Fruit fly (Drosophila melanogaster) whole organism, wandering third instar larva: ENCODE results near the gene Med.

Source experiments
- CG9705 ChIP-seq: fragments of 200-800 bp; sonication (Bioruptor generic); optimal IDR thresholded peaks from 2 replicates; lab custom pipeline; 2018; ENCODE audit warnings: missing biosample characterization, mild to moderate bottlenecking, missing genetic modification characterization
- CrebA ChIP-seq: fragments of 200-800 bp; sonication (Bioruptor generic); optimal IDR thresholded peaks from 2 replicates; lab custom pipeline; 2016; ENCODE audit warnings: missing biosample characterization, mild to moderate bottlenecking, missing genetic modification characterization, borderline replicate concordance
- Dfd ChIP-seq: fragments of >200 bp; optimal IDR thresholded peaks from 2 replicates; lab custom pipeline; 2017; ENCODE audit warnings: missing biosample characterization, missing genetic modification characterization
- Dif ChIP-seq: fragments of 200-275, 200-300 bp; sonication (Bioruptor generic); optimal IDR thresholded peaks from 2 replicates; lab custom pipeline; 2018; ENCODE audit warnings: missing biosample characterization, missing genetic modification characterization; ENCODE audit not compliant: partially characterized antibody
- GATAd ChIP-seq: sonication (Bioruptor generic); optimal IDR thresholded peaks from 2 replicates; lab custom pipeline; 2016; ENCODE audit warnings: missing biosample characterization, missing genetic modification characterization
- HLH106 ChIP-seq: fragments of 200-800 bp; optimal IDR thresholded peaks from 3 replicates; lab custom pipeline; 2019; ENCODE audit warnings: missing biosample characterization, mild to moderate bottlenecking, missing genetic modification characterization, moderate library complexity
- Hnf4 ChIP-seq: fragments of 200-800 bp; sonication (Bioruptor generic); optimal IDR thresholded peaks from 2 replicates; lab custom pipeline; 2016; ENCODE audit warnings: missing biosample characterization, mild to moderate bottlenecking, missing genetic modification characterization
- Hr78 ChIP-seq: fragments of >200 bp; optimal IDR thresholded peaks from 2 replicates; lab custom pipeline; 2017; ENCODE audit warnings: missing biosample characterization, missing genetic modification characterization
- Hr83 ChIP-seq: fragments of 200-300 bp; sonication (Bioruptor generic); optimal IDR thresholded peaks from 2 replicates; lab custom pipeline; 2016; ENCODE audit warnings: missing biosample characterization, mild to moderate bottlenecking, missing genetic modification characterization, moderate library complexity; ENCODE audit not compliant: poor library complexity, severe bottlenecking
- Jra ChIP-seq: sonication (Bioruptor generic); optimal IDR thresholded peaks from 2 replicates; lab custom pipeline; 2016; ENCODE audit warnings: missing biosample characterization, missing genetic modification characterization
- Myc ChIP-seq: fragments of >200 bp; optimal IDR thresholded peaks from 2 replicates; lab custom pipeline; 2017
- N ChIP-seq: fragments of >200 bp; optimal IDR thresholded peaks from 2 replicates; lab custom pipeline; 2018; ENCODE audit warnings: missing biosample characterization, missing external identifiers, missing genetic modification characterization
- OdsH ChIP-seq: fragments of 200-800 bp; sonication (Bioruptor generic); optimal IDR thresholded peaks from 2 replicates; lab custom pipeline; 2016; ENCODE audit warnings: missing biosample characterization, mild to moderate bottlenecking, missing genetic modification characterization
- Rel ChIP-seq, 2 experiments: fragments of 200-800 bp; sonication (Bioruptor generic) in 1 of 2; optimal IDR thresholded peaks; 2 replicates in 1 of 2; 3 replicates in 1 of 2; lab custom pipeline; 2016 to 2019; ENCODE audit warnings: mild to moderate bottlenecking in 2 of 2, missing biosample characterization in 2 of 2, missing genetic modification characterization in 2 of 2, moderate library complexity in 1 of 2
- Vsx2 ChIP-seq: fragments of 200-300, 225-300 bp; sonication (Bioruptor generic); optimal IDR thresholded peaks from 2 replicates; lab custom pipeline; 2018; ENCODE audit warnings: missing biosample characterization, missing genetic modification characterization; ENCODE audit not compliant: partially characterized antibody
- br ChIP-seq: fragments of 200-800 bp; sonication (Bioruptor generic); optimal IDR thresholded peaks from 2 replicates; lab custom pipeline; 2016; ENCODE audit warnings: missing biosample characterization, missing genetic modification characterization
- brk ChIP-seq: fragments of 200-800 bp; sonication (Bioruptor generic); optimal IDR thresholded peaks from 2 replicates; lab custom pipeline; 2016; ENCODE audit warnings: missing biosample characterization, mild to moderate bottlenecking, missing genetic modification characterization
- dl ChIP-seq, 2 experiments: fragments of 175-275, 200-275 bp in 1 of 2; fragments of 200-275 bp in 1 of 2; sonication (Bioruptor generic); optimal IDR thresholded peaks; lab custom pipeline; 2018; ENCODE audit warnings: mild to moderate bottlenecking in 2 of 2, missing biosample characterization in 2 of 2, missing genetic modification characterization in 2 of 2, moderate library complexity in 2 of 2; ENCODE audit not compliant: partially characterized antibody in 2 of 2, insufficient read depth in 1 of 2
- dmrt93B ChIP-seq: fragments of 200-800 bp; sonication (Bioruptor generic); optimal IDR thresholded peaks from 2 replicates; lab custom pipeline; 2018; ENCODE audit warnings: missing biosample characterization, mild to moderate bottlenecking, missing genetic modification characterization
- dsf ChIP-seq: sonication (Bioruptor generic); optimal IDR thresholded peaks from 2 replicates; lab custom pipeline; 2016; ENCODE audit warnings: missing biosample characterization, missing genetic modification characterization, borderline replicate concordance
- ey ChIP-seq: fragments of 200-800 bp; sonication (Bioruptor generic); optimal IDR thresholded peaks from 2 replicates; lab custom pipeline; 2016; ENCODE audit warnings: missing biosample characterization, missing genetic modification characterization
- foxo ChIP-seq, 2 experiments: fragments of 200-800 bp; sonication (Bioruptor generic); optimal IDR thresholded peaks; 2 replicates in 1 of 2; 3 replicates in 1 of 2; lab custom pipeline; 2016 to 2017; ENCODE audit warnings: missing biosample characterization in 2 of 2, missing genetic modification characterization in 2 of 2
- fru ChIP-seq: fragments of 200-800 bp; sonication (Bioruptor generic); optimal IDR thresholded peaks from 3 replicates; lab custom pipeline; 2016; ENCODE audit warnings: missing biosample characterization, mild to moderate bottlenecking, missing genetic modification characterization
- h ChIP-seq: fragments of 200-800 bp; sonication (Bioruptor generic); optimal IDR thresholded peaks from 3 replicates; lab custom pipeline; 2016; ENCODE audit warnings: missing biosample characterization, mild to moderate bottlenecking, missing genetic modification characterization
- jim ChIP-seq: fragments of 175-275, 200-325 bp; sonication (Bioruptor generic); optimal IDR thresholded peaks from 2 replicates; lab custom pipeline; 2016; ENCODE audit warnings: missing biosample characterization, mild to moderate bottlenecking, missing genetic modification characterization
- lola ChIP-seq: fragments of >200 bp; optimal IDR thresholded peaks from 2 replicates; lab custom pipeline; 2017; ENCODE audit warnings: missing biosample characterization, missing genetic modification characterization
- pan ChIP-seq: fragments of >200 bp; optimal IDR thresholded peaks from 2 replicates; lab custom pipeline; 2017
- psq ChIP-seq: fragments of 200-800 bp; sonication (Bioruptor generic); optimal IDR thresholded peaks from 3 replicates; lab custom pipeline; 2017; ENCODE audit warnings: missing biosample characterization, mild to moderate bottlenecking, missing genetic modification characterization, moderate library complexity
- sage ChIP-seq: fragments of 200-800 bp; sonication (Bioruptor generic); optimal IDR thresholded peaks from 2 replicates; lab custom pipeline; 2016; ENCODE audit warnings: missing biosample characterization, mild to moderate bottlenecking, missing genetic modification characterization
- tai ChIP-seq: sonication (Bioruptor generic); optimal IDR thresholded peaks from 2 replicates; lab custom pipeline; 2016; ENCODE audit warnings: missing biosample characterization, missing genetic modification characterization
- usp ChIP-seq: fragments of >200 bp; optimal IDR thresholded peaks from 2 replicates; lab custom pipeline; 2017; ENCODE audit warnings: missing biosample characterization, missing genetic modification characterization
- woc ChIP-seq: sonication (Bioruptor generic); optimal IDR thresholded peaks from 2 replicates; lab custom pipeline; 2016; ENCODE audit warnings: missing biosample characterization, mild to moderate bottlenecking, missing genetic modification characterization

Med gene

dm6 chr3R:31605790-31606189 lies 5.1 kb upstream of the Med start:
- TF ChIP-seq Dfd (GFP tag; lab: Kevin White, UChicago) (no peak), h (no peak)

dm6 chr3R:31606242-31607143 lies 4.4 kb upstream of the Med start:
- TF ChIP-seq psq (GFP tag; lab: Kevin White, UChicago) (no peak), Hnf4 (GFP tag; lab: Kevin White, UChicago) (peak; percentile 52), tai (GFP tag; lab: Kevin White, UChicago) (no peak), jim (GFP tag; lab: Kevin White, UChicago) (no peak), Rel (GFP tag; optimal IDR thresholded peaks at IDR 0.05; lab: Kevin White, UChicago) (no peak), Rel (tag; optimal IDR thresholded peaks at IDR 0.05; lab: Kevin White, UChicago) (peak; percentile 1), Dfd (GFP tag; lab: Kevin White, UChicago) (no peak), dmrt93B (GFP tag; lab: Kevin White, UChicago) (no peak), dsf (GFP tag; lab: Kevin White, UChicago) (no peak), h (peak; percentile 73)

dm6 chr3R:31607287-31607849 lies 3.5 kb upstream of the Med start:
- no peak for TF ChIP-seq dmrt93B (GFP tag; lab: Kevin White, UChicago)
- TF ChIP-seq Dfd (GFP tag; lab: Kevin White, UChicago) = no peak
- TF ChIP-seq OdsH (GFP tag; lab: Kevin White, UChicago) = no peak

dm6 chr3R:31608030-31608429 lies 2.8 kb upstream of the Med start:
- TF ChIP-seq sage (no peak), Jra (GFP tag; lab: Kevin White, UChicago) (no peak), CG9705 (GFP tag; lab: Kevin White, UChicago) (no peak), Dfd (GFP tag; lab: Kevin White, UChicago) (no peak), Hnf4 (GFP tag; lab: Kevin White, UChicago) (no peak), N (GFP tag; lab: Kevin White, UChicago) (no peak), Myc (lab: Kevin White, UChicago) (no peak), Rel (GFP tag; optimal IDR thresholded peaks at IDR 0.05; lab: Kevin White, UChicago) (no peak), Rel (tag; optimal IDR thresholded peaks at IDR 0.05; lab: Kevin White, UChicago) (no peak), Hr78 (GFP tag; lab: Kevin White, UChicago) (no peak), usp (no peak)

dm6 chr3R:31608438-31609188 lies 2.2 kb upstream of the Med start:
- TF ChIP-seq tai (GFP tag; lab: Kevin White, UChicago) = no peak
- TF ChIP-seq dmrt93B (GFP tag; lab: Kevin White, UChicago) = no peak
- no peak for TF ChIP-seq sage
- peak; percentile 12 for TF ChIP-seq Hr83 (GFP tag; lab: Kevin White, UChicago)
- no peak for TF ChIP-seq Hr78 (GFP tag; lab: Kevin White, UChicago)
- TF ChIP-seq HLH106 = no peak
- peak; percentile 49 for TF ChIP-seq brk (GFP tag; lab: Kevin White, UChicago)
- no peak for TF ChIP-seq lola
- peak; percentile 61 for TF ChIP-seq psq (GFP tag; lab: Kevin White, UChicago)
- TF ChIP-seq CrebA (GFP tag; lab: Kevin White, UChicago) = no peak
- TF ChIP-seq ey (GFP tag; lab: Kevin White, UChicago) = no peak
- no peak for TF ChIP-seq Vsx2 (GFP tag; lab: Kevin White, UChicago)
- TF ChIP-seq GATAd (GFP tag; lab: Kevin White, UChicago) = no peak
- TF ChIP-seq Dif (GFP tag; lab: Kevin White, UChicago) = peak; percentile 21
- no peak for TF ChIP-seq Dfd (GFP tag; lab: Kevin White, UChicago)
- TF ChIP-seq Hnf4 (GFP tag; lab: Kevin White, UChicago) = peak; percentile 29
- peak in 1 of 2 experiments; percentile 21 for TF ChIP-seq dl (GFP tag; optimal IDR thresholded peaks at IDR 0.05; lab: Kevin White, UChicago; ENCODE audit: insufficient read depth in 1 of 2, partially characterized antibody in 2 of 2)
- TF ChIP-seq dsf (GFP tag; lab: Kevin White, UChicago) = no peak
- TF ChIP-seq br (GFP tag; lab: Kevin White, UChicago) = peak; percentile 17
- TF ChIP-seq h = peak; percentile 4
- TF ChIP-seq OdsH (GFP tag; lab: Kevin White, UChicago) = peak; percentile 31
- TF ChIP-seq foxo (GFP tag; optimal IDR thresholded peaks at IDR 0.05; lab: Kevin White, UChicago) = peak in 1 of 2 experiments; percentile 2
- TF ChIP-seq N (GFP tag; lab: Kevin White, UChicago) = peak; percentile 93
- no peak for TF ChIP-seq Rel (GFP tag; optimal IDR thresholded peaks at IDR 0.05; lab: Kevin White, UChicago)
- TF ChIP-seq Rel (tag; optimal IDR thresholded peaks at IDR 0.05; lab: Kevin White, UChicago) = peak; percentile 85
- TF ChIP-seq woc (GFP tag; lab: Kevin White, UChicago) = no peak
- no peak for TF ChIP-seq pan (lab: Kevin White, UChicago)
- TF ChIP-seq fru (GFP tag; lab: Kevin White, UChicago) = peak; percentile 33
- TF ChIP-seq Myc (lab: Kevin White, UChicago) = no peak
